In genomic region chr3L:3433955-3434354, dm6 we compare ENCODE assay signal across 3 fruit fly cellular contexts.
TF ChIP-seq lines count a peak whose summit lies in the region.

No protein-coding gene starts in this region.

- TF ChIP-seq CTCF in whole organism, embryonic (GFP tag; optimal IDR thresholded peaks at IDR 0.05; lab: Kevin White, UChicago) = no peak

TF ChIP-seq in whole organism, embryonic, 481 proteins besides CTCF, POLR2A, EP300 and RAD21:
- peak; percentile 53 for TF ChIP-seq Med (GFP tag; lab: Kevin White, UChicago)
- TF ChIP-seq cg (GFP tag; optimal IDR thresholded peaks at IDR 0.05; lab: Kevin White, UChicago) = peak; percentile 30
- no peak for TF ChIP-seq Blimp-1 (GFP tag; optimal IDR thresholded peaks at IDR 0.05; lab: Kevin White, UChicago)
- TF ChIP-seq CG31224 (GFP tag; IDR thresholded peaks at IDR 0.05; lab: Robert Waterston, UW) = no peak
- no peak for TF ChIP-seq disco-r (GFP tag; optimal IDR thresholded peaks at IDR 0.05; lab: Kevin White, UChicago)
- no peak for TF ChIP-seq az2 (GFP tag; optimal IDR thresholded peaks at IDR 0.05; lab: Kevin White, UChicago)
- no peak for TF ChIP-seq CG8388 (GFP tag; optimal IDR thresholded peaks at IDR 0.05; lab: Kevin White, UChicago)
- TF ChIP-seq CG10654 (GFP tag; optimal IDR thresholded peaks at IDR 0.05; lab: Kevin White, UChicago) = no peak
- no peak for TF ChIP-seq H15 (GFP tag; IDR thresholded peaks at IDR 0.05; lab: Robert Waterston, UW)
- TF ChIP-seq Doc3 (GFP tag; IDR thresholded peaks at IDR 0.05; lab: Robert Waterston, UW; ENCODE audit: partially characterized antibody) = no peak
- no peak for TF ChIP-seq fru (optimal IDR thresholded peaks at IDR 0.05; lab: Kevin White, UChicago)
- TF ChIP-seq sd (tag; optimal IDR thresholded peaks at IDR 0.05; lab: Kevin White, UChicago) = peak; percentile 72
- TF ChIP-seq CG17385 (GFP tag; optimal IDR thresholded peaks at IDR 0.05; lab: Kevin White, UChicago) = no peak
- no peak for TF ChIP-seq org-1 (GFP tag; optimal IDR thresholded peaks at IDR 0.05; lab: Kevin White, UChicago)
- no peak for TF ChIP-seq Abd-B (GFP tag; optimal IDR thresholded peaks at IDR 0.05; lab: Kevin White, UChicago)
- no peak for TF ChIP-seq maf-S (GFP tag; optimal IDR thresholded peaks at IDR 0.05; lab: Kevin White, UChicago)
- TF ChIP-seq CG31365 (tag; optimal IDR thresholded peaks at IDR 0.05; lab: Kevin White, UChicago) = no peak
- TF ChIP-seq Camta (GFP tag; optimal IDR thresholded peaks at IDR 0.05; lab: Kevin White, UChicago) = no peak

TF ChIP-seq in whole organism, prepupa, 60 proteins besides CTCF, POLR2A, EP300 and RAD21:
- no peak for TF ChIP-seq fkh (GFP tag; optimal IDR thresholded peaks at IDR 0.05; lab: Kevin White, UChicago)
- TF ChIP-seq CG11902 (GFP tag; optimal IDR thresholded peaks at IDR 0.05; lab: Kevin White, UChicago) = no peak
- peak; percentile 16 for TF ChIP-seq Eip78C (GFP tag; lab: Kevin White, UChicago)

TF ChIP-seq in whole organism, wandering third instar larva, 38 proteins besides CTCF, POLR2A, EP300 and RAD21:
- TF ChIP-seq Jra (GFP tag; optimal IDR thresholded peaks at IDR 0.05; lab: Kevin White, UChicago) = no peak
- no peak for TF ChIP-seq dsf (GFP tag; optimal IDR thresholded peaks at IDR 0.05; lab: Kevin White, UChicago; ENCODE audit: borderline replicate concordance)
- TF ChIP-seq HLH106 (tag; optimal IDR thresholded peaks at IDR 0.05; lab: Kevin White, UChicago) = no peak
- TF ChIP-seq tai (GFP tag; optimal IDR thresholded peaks at IDR 0.05; lab: Kevin White, UChicago) = no peak
- peak; percentile 56 for TF ChIP-seq Dfd (GFP tag; optimal IDR thresholded peaks at IDR 0.05; lab: Kevin White, UChicago)
- TF ChIP-seq sage (GFP tag; optimal IDR thresholded peaks at IDR 0.05; lab: Kevin White, UChicago) = no peak
- no peak for TF ChIP-seq jim (GFP tag; optimal IDR thresholded peaks at IDR 0.05; lab: Kevin White, UChicago)
- no peak for TF ChIP-seq brk (GFP tag; optimal IDR thresholded peaks at IDR 0.05; lab: Kevin White, UChicago)
TF ChIP-seq in whole organism, wandering third instar larva: peak in this region for 1.
